Fruit fly (Drosophila melanogaster): Measurements from ENCODE around the gene CG13014.

The CG13014 gene

DNA sequence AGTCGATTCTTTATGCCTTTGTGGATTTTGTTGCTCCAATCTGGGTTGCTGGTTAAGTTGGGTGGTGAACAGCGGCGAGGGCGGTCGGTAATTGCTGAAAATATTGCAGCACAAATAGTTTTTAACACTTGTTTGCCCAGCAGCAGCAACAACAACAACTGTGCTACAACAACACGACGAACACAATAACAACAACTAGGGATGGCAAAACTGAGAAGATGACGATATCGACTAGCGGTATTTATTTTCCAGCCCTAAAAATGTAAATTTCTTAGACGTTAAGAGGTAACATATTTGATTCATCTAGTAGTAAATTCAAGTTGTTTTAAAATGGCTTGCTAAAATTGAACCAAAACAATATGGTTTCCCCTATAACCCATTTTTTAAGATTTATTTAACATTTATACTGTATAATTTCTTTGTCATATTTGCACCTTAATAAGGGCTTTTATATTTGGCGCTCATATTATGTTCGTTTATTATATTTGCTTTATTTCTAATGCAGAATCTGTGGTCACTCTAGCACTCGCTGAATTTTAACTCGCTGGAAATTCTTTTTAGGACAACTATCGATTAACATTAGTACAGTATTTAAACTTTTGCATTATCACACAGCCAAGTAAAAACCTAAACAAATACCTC is 10.8 kb downstream of the CG13014 start (continued):
- TF ChIP-seq bbx (GFP tag; IDR thresholded peaks at IDR 0.05; ENCODE audit: partially characterized antibody) = peak; percentile 9; the same call in 1 of the 2 replicates
- peak; percentile 80 for TF ChIP-seq sens (GFP tag)
- no peak for TF ChIP-seq dmrt99B (tag; optimal IDR thresholded peaks at IDR 0.05)
- no peak for TF ChIP-seq otp (GFP tag; IDR thresholded peaks at IDR 0.05)
- TF ChIP-seq phol (tag; optimal IDR thresholded peaks at IDR 0.05) = peak; percentile 21
- no peak for TF ChIP-seq Hr78 (GFP tag; optimal IDR thresholded peaks at IDR 0.05)
- no peak for TF ChIP-seq ara (GFP tag; IDR thresholded peaks at IDR 0.05)
- TF ChIP-seq CG30403 (GFP tag; optimal IDR thresholded peaks at IDR 0.05) = peak; percentile 10
- TF ChIP-seq CG7745 (tag; optimal IDR thresholded peaks at IDR 0.05) = no peak
- peak; percentile 5 for TF ChIP-seq CrebB (tag; optimal IDR thresholded peaks at IDR 0.05)
- TF ChIP-seq Awh (GFP tag; IDR thresholded peaks at IDR 0.05) = no peak
- peak; percentile 27 for TF ChIP-seq CoRest (tag; optimal IDR thresholded peaks at IDR 0.05)
- TF ChIP-seq sna (GFP tag; IDR thresholded peaks at IDR 0.05; ENCODE audit: partially characterized antibody) = no peak
- peak; percentile 0 for TF ChIP-seq CG9727 (GFP tag; optimal IDR thresholded peaks at IDR 0.05)
- peak; percentile 13 for TF ChIP-seq nerfin-1 (tag; optimal IDR thresholded peaks at IDR 0.05)
- no peak for TF ChIP-seq toy (GFP tag; IDR thresholded peaks at IDR 0.05)
- no peak for TF ChIP-seq ase (GFP tag; IDR thresholded peaks at IDR 0.05)
- TF ChIP-seq CG11085 (GFP tag; IDR thresholded peaks at IDR 0.05) = no peak
- peak; percentile 21 for TF ChIP-seq Fer1 (GFP tag; optimal IDR thresholded peaks at IDR 0.05)
- no peak for TF ChIP-seq hth (optimal IDR thresholded peaks at IDR 0.05)
- TF ChIP-seq Hr3 (GFP tag; optimal IDR thresholded peaks at IDR 0.05) = no peak
- TF ChIP-seq CG13775 (GFP tag; optimal IDR thresholded peaks at IDR 0.05) = peak; percentile 25
- peak; percentile 19 for TF ChIP-seq CG2120 (GFP tag; optimal IDR thresholded peaks at IDR 0.05)
- TF ChIP-seq stwl (tag; optimal IDR thresholded peaks at IDR 0.05) = peak; percentile 26
- TF ChIP-seq MBD-R2 (GFP tag; IDR thresholded peaks at IDR 0.05) = peak; percentile 42; the same call in 1 of the 2 replicates
- no peak for TF ChIP-seq Tbp (GFP tag; optimal IDR thresholded peaks at IDR 0.05)
- TF ChIP-seq CG30431 (GFP tag; optimal IDR thresholded peaks at IDR 0.05) = no peak
- peak; percentile 33 for TF ChIP-seq pzg (GFP tag; optimal IDR thresholded peaks at IDR 0.05)
- peak; percentile 2 for TF ChIP-seq Lhr (GFP tag; optimal IDR thresholded peaks at IDR 0.05)
- TF ChIP-seq hbn (GFP tag; IDR thresholded peaks at IDR 0.05; ENCODE audit: partially characterized antibody) = no peak; the same call in 1 of the 2 replicates
- TF ChIP-seq CG12659 (GFP tag; optimal IDR thresholded peaks at IDR 0.05) = peak; percentile 32
- no peak for TF ChIP-seq CG2678 (tag; optimal IDR thresholded peaks at IDR 0.05)
- peak; percentile 29; the same call in 1 of the 2 replicates for TF ChIP-seq CG9932 (GFP tag; IDR thresholded peaks at IDR 0.05)
- TF ChIP-seq Deaf1 (tag; optimal IDR thresholded peaks at IDR 0.05) = no peak
- TF ChIP-seq Myb (GFP tag; optimal IDR thresholded peaks at IDR 0.05) = peak; percentile 8
- peak; percentile 26 for TF ChIP-seq CG1603 (tag; optimal IDR thresholded peaks at IDR 0.05)
- TF ChIP-seq CG3281 (GFP tag; optimal IDR thresholded peaks at IDR 0.05) = peak; percentile 20
- peak; percentile 5 for TF ChIP-seq CG10267 (tag; optimal IDR thresholded peaks at IDR 0.05)
- peak; percentile 92 for TF ChIP-seq CG7928 (GFP tag; optimal IDR thresholded peaks at IDR 0.05)
- no peak for TF ChIP-seq luna (GFP tag; optimal IDR thresholded peaks at IDR 0.05)
- no peak for TF ChIP-seq yki (optimal IDR thresholded peaks at IDR 0.05)
- TF ChIP-seq CG7271 (tag; optimal IDR thresholded peaks at IDR 0.05) = no peak
- TF ChIP-seq trh (GFP tag; optimal IDR thresholded peaks at IDR 0.05) = peak; percentile 6
- no peak for TF ChIP-seq knrl (GFP tag; IDR thresholded peaks at IDR 0.05; ENCODE audit: partially characterized antibody)
- TF ChIP-seq YL-1 (GFP tag; optimal IDR thresholded peaks at IDR 0.05) = peak; percentile 15
- TF ChIP-seq vvl (GFP tag; IDR thresholded peaks at IDR 0.05) = peak; percentile 55
- TF ChIP-seq Nf-YA (GFP tag; IDR thresholded peaks at IDR 0.05) = no peak
- TF ChIP-seq row (GFP tag; IDR thresholded peaks at IDR 0.05) = peak; percentile 25; the same call in 2 of the 3 replicates
- peak; percentile 87 for TF ChIP-seq Aef1 (GFP tag; IDR thresholded peaks at IDR 0.05)
- TF ChIP-seq CG8290 (GFP tag; optimal IDR thresholded peaks at IDR 0.05) = no peak
- TF ChIP-seq CG8290 (tag; optimal IDR thresholded peaks at IDR 0.05) = peak in 1 of 2 experiments; percentile 47

All from whole organism, embryonic.